Worm (Caenorhabditis elegans): Measurements from ENCODE around the gene fbxa-5.
A peak's percentile ranks its signal among the peaks of the same experiment; 100 is the strongest.

The fbxa-5 gene

DNA sequence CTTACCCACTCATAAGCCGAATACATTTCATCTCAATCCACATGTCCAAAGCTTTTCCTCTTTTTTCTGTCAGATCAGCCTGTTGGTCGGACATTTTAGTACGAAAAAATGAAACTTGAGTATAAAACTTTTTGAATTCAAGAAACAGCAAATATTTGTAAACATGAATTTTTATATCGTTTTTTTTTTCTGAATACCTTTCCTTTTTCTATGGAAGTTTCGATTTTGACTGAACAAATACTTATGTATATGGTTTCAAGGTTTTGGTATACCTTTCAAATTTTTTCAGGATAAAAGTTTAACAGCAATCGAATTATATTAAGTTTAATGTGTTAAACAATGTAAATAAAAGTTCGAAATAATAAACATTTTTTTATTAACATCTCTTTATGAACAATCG is at the start of gene fbxa-5:
fbxa-5 (minus strand) TSS at position 101 of the 400 bp plus-strand sequence.
- TF ChIP-seq dve-1 (tag; optimal IDR thresholded peaks at IDR 0.05; ENCODE audit: insufficient read depth), result no peak
- no peak for TF ChIP-seq mxl-2 (GFP tag; conservative IDR thresholded peaks at IDR 0.05)

DNA sequence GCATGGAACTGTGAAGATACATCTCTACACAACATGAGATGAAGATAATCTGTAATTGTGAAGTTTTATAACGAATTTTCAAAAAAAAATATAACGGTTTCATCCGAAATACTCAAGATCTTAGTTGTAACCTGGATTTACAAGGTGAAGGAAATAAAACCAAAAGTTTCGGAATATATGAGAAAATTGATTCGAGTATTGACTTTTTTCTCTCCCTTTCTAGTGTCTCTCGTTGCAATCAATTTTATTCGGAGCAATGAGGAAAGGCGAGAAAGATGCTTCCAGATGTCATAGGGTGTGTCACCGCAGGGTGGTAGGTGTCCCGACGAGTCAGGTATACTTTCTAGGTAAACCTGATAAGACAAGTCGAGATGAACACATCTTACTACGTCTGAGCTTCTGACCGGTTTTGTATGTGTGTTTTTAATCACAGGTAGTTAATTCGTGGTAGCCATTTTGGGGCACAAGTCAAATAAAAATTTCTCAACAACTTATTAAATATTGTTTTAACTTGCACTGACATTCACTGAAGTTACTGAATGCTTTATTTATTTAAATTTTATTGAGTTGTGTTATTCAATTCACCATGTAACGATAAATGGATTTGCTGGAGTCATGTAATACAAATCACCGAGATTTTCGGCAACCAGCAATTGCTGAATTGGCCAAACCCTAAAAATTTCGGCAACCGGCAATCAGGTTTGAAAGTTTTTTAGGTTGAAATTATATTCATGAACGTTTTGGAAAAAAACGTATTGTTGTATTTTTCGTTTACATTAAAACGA is 48.3 kb upstream of the fbxa-5 start, which contains the start of gene pals-20:
pals-20 (minus strand) TSS at position 51 of the 785 bp plus-strand sequence.
- TF ChIP-seq dve-1 (tag; optimal IDR thresholded peaks at IDR 0.05; ENCODE audit: insufficient read depth), result peak; percentile 70
- peak; percentile 23 for TF ChIP-seq nhr-28 (tag; optimal IDR thresholded peaks at IDR 0.05)
- TF ChIP-seq hlh-11 (tag; optimal IDR thresholded peaks at IDR 0.05), result peak; percentile 55
- TF ChIP-seq unc-62 (GFP tag; optimal IDR thresholded peaks at IDR 0.05 in 1 of 2), result peak in 1 of 2 experiments; percentile 82
- TF ChIP-seq unc-62 (tag; optimal IDR thresholded peaks at IDR 0.05), result no peak
- TF ChIP-seq dmd-6 (GFP tag; IDR thresholded peaks at IDR 0.05), result peak; percentile 34; the same call in 1 of the 2 replicates
- TF ChIP-seq F37D6.2 (tag; optimal IDR thresholded peaks at IDR 0.05), result no peak
- no peak for TF ChIP-seq daf-16 (GFP tag; optimal IDR thresholded peaks at IDR 0.05)
- TF ChIP-seq daf-16 (tag; optimal IDR thresholded peaks at IDR 0.05), result peak; percentile 59
- peak; percentile 26 for TF ChIP-seq hlh-30 (tag; optimal IDR thresholded peaks at IDR 0.05; ENCODE audit: insufficient read depth)
- TF ChIP-seq pqm-1 (tag; optimal IDR thresholded peaks at IDR 0.05), result peak; percentile 1
- TF ChIP-seq ceh-28 (tag; optimal IDR thresholded peaks at IDR 0.05), result no peak

- no peak for TF ChIP-seq dpl-1 (GFP tag; optimal IDR thresholded peaks at IDR 0.05)
- no peak for TF ChIP-seq lin-1 (GFP tag; IDR thresholded peaks at IDR 0.05)
- TF ChIP-seq ztf-11 (tag; optimal IDR thresholded peaks at IDR 0.05), result no peak
- no peak for TF ChIP-seq ctbp-1 (GFP tag; IDR thresholded peaks at IDR 0.05)
- no peak for TF ChIP-seq daf-16 (GFP tag; optimal IDR thresholded peaks at IDR 0.05)
- TF ChIP-seq daf-16 (tag; optimal IDR thresholded peaks at IDR 0.05), result peak; percentile 39
- no peak for TF ChIP-seq snpc-1.2 (GFP tag; IDR thresholded peaks at IDR 0.05)
- TF ChIP-seq daf-12 (tag; optimal IDR thresholded peaks at IDR 0.05), result no peak
- TF ChIP-seq zip-2 (tag; optimal IDR thresholded peaks at IDR 0.05), result no peak
- no peak for TF ChIP-seq unc-39 (tag; optimal IDR thresholded peaks at IDR 0.05)
- TF ChIP-seq tra-1 (GFP tag; IDR thresholded peaks at IDR 0.05), result no peak
- no peak for TF ChIP-seq dmd-9 (GFP tag; IDR thresholded peaks at IDR 0.05)
- no peak for TF ChIP-seq D1046.2 (GFP tag; IDR thresholded peaks at IDR 0.05)
- peak; percentile 54 for TF ChIP-seq pqm-1 (tag; optimal IDR thresholded peaks at IDR 0.05)
- peak; percentile 53 for TF ChIP-seq dmd-6 (GFP tag; IDR thresholded peaks at IDR 0.05)
- peak; percentile 22 for TF ChIP-seq hlh-11 (tag; optimal IDR thresholded peaks at IDR 0.05)
- no peak for TF ChIP-seq hlh-30 (tag; optimal IDR thresholded peaks at IDR 0.05; ENCODE audit: insufficient read depth)
- TF ChIP-seq ces-1 (GFP tag; optimal IDR thresholded peaks at IDR 0.05), result no peak
- no peak for TF ChIP-seq F37D6.2 (tag; optimal IDR thresholded peaks at IDR 0.05)
- no peak for TF ChIP-seq hif-1 (tag; optimal IDR thresholded peaks at IDR 0.05)
- TF ChIP-seq Y48G9A.11 (GFP tag; IDR thresholded peaks at IDR 0.05), result no peak
- no peak for TF ChIP-seq nhr-42 (GFP tag; IDR thresholded peaks at IDR 0.05)
- TF ChIP-seq daf-19 (GFP tag; conservative IDR thresholded peaks at IDR 0.05), result no peak
- TF ChIP-seq aha-1 (tag), result no peak
- no peak for TF ChIP-seq unc-130 (GFP tag; optimal IDR thresholded peaks at IDR 0.05)
- no peak for TF ChIP-seq lin-13 (GFP tag; optimal IDR thresholded peaks at IDR 0.05)
- no peak for TF ChIP-seq nhr-25 (tag; optimal IDR thresholded peaks at IDR 0.05; ENCODE audit: borderline replicate concordance, insufficient read depth)
- TF ChIP-seq nhr-237 (tag; optimal IDR thresholded peaks at IDR 0.05), result no peak
- no peak for TF ChIP-seq spr-3 (GFP tag; optimal IDR thresholded peaks at IDR 0.05)
- peak; percentile 50 for TF ChIP-seq nhr-28 (tag; optimal IDR thresholded peaks at IDR 0.05)
- TF ChIP-seq Y5F2A.4 (GFP tag; optimal IDR thresholded peaks at IDR 0.05), result no peak
- no peak for TF ChIP-seq F44E2.7 (GFP tag; IDR thresholded peaks at IDR 0.05)
- no peak for TF ChIP-seq ceh-62 (tag; optimal IDR thresholded peaks at IDR 0.05)
- TF ChIP-seq snpc-4 (tag; optimal IDR thresholded peaks at IDR 0.05), result no peak
- TF ChIP-seq zag-1 (tag; optimal IDR thresholded peaks at IDR 0.05), result no peak
- no peak for TF ChIP-seq hmg-1.1 (GFP tag; IDR thresholded peaks at IDR 0.05)
- TF ChIP-seq dve-1 (tag; optimal IDR thresholded peaks at IDR 0.05; ENCODE audit: insufficient read depth), result no peak
- TF ChIP-seq T20F7.1 (GFP tag; optimal IDR thresholded peaks at IDR 0.05), result no peak
- TF ChIP-seq daf-8 (GFP tag; IDR thresholded peaks at IDR 0.05), result no peak
Observed at ce11 chrIII:1384694-1385093, 44.6 kb upstream of the fbxa-5 start.

Data from whole organism, L4 larva.